Worm (Caenorhabditis elegans): ENCODE data around the gene B0024.15.

The B0024.15 gene

ce11 chrV:10317294-10317693 lies 27.5 kb downstream of the B0024.15 start, which contains the start of gene asps-1:
TSS of gene asps-1 (minus strand) at chrV:10317394.
- no peak for TF ChIP-seq unc-62 (GFP tag; optimal IDR thresholded peaks at IDR 0.05)

DNA sequence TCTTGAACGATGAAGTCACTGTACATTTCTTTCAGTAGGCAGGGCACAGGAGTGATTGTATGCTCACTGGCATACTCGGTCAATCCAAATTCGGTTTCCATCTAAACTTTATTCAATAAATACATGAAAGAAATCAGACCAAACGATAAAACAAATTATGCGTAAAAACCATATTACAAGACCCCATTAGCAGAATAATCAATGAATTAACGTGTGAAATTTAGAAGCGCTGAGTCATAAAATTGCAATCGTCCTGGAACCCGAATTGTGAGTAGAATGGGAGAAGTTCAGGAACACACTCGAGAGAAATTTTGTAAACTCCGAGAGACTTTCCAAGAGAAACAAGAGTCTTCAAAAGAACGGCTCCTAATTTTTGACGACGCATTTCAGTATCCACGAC lies 29.6 kb downstream of the B0024.15 start, which contains the start of gene B0024.11:
Gene B0024.11, minus strand, starts transcription at position 101 of the 400 bp plus-strand sequence.
- TF ChIP-seq unc-62 (GFP tag; optimal IDR thresholded peaks at IDR 0.05) = no peak

DNA sequence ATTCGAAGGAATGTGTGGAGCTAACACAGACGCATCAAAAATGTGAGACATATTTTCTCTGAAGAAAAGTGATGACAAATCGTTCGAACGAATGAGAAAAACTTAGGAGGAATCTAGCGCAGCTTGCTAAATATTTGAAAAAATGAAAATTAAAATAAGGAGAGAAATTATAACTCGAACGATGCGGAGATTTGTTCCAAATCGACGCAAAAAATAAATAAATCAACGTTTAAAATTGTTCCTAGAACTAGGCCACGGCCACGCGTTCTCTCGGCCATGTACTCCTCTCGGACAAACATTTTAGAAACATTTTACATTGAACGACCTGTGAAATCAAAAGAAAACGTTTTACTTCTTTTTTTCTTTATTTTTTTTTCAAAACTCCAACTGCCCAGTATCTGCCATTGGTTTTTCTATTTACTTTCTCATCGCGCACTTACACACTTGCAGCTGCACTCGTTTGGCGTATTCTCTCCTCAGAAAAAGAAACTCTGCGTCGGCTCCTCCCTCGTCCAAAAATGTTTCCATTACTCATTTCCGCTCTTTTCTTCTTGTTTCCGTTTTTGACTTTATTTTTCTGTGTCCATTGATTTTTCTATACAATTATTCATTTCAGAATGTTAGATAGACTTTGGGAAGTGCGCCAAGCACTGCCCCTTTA lies 30.4 kb downstream of the B0024.15 start, which contains the start of the genes gna-1 and B0024.13:
Gene gna-1, minus strand, starts transcription at position 51 of the 661 bp plus-strand sequence.
Gene B0024.13, plus strand, starts transcription at position 611 of the 661 bp plus-strand sequence.
- TF ChIP-seq unc-62 (GFP tag; optimal IDR thresholded peaks at IDR 0.05) = no peak

ce11 chrV:10323537-10323936 lies 33.7 kb downstream of the B0024.15 start:
- no peak for TF ChIP-seq unc-62 (GFP tag; optimal IDR thresholded peaks at IDR 0.05)

ce11 chrV:10328080-10328479 lies 38.2 kb downstream of the B0024.15 start:
- no peak for TF ChIP-seq unc-62 (GFP tag; optimal IDR thresholded peaks at IDR 0.05)

- no peak for TF ChIP-seq unc-62 (GFP tag; optimal IDR thresholded peaks at IDR 0.05)
These were observed 42.2 kb downstream of the B0024.15 start, which contains the start of gene crm-1 for ce11 chrV:10332012-10332411. TSS of gene crm-1 (minus strand) at chrV:10332112.

- no peak for TF ChIP-seq unc-62 (GFP tag; optimal IDR thresholded peaks at IDR 0.05)
These were observed 44.0 kb downstream of the B0024.15 start for ce11 chrV:10333843-10334242.

DNA sequence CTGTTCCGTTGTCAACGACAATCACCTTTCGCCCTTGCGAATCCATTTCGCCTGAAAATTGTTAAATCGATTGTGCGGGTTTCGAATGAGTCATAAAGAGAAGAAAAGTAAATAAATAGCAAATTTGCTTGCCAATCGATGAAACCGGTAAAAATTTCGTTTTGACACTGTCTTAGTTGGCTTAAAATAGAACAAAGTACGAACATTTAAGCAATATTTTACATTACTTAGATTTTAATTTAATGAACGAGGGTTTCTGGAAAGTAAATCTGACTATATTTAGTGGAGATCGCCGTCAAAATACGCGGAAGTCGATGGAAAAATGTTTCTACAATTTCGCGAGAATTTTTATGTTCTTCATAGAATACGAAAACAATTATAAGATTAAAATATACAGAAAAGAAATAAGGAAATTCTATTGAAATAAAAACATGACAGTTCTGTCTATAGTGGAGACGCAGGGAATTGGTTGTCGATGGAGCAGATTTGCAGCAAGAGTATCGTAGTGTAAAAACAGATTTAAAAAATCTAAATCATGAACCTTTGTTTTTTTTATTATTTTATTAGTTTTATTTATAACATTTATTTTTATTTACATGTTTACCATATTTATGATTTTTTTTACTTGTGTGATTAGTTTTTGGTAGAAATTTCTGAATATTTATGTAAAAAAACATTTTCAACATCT lies 48.6 kb downstream of the B0024.15 start, which contains the start of gene arx-2:
Gene arx-2, minus strand, starts transcription at position 51 of the 688 bp plus-strand sequence.
- no peak for TF ChIP-seq unc-62 (GFP tag; optimal IDR thresholded peaks at IDR 0.05)

DNA sequence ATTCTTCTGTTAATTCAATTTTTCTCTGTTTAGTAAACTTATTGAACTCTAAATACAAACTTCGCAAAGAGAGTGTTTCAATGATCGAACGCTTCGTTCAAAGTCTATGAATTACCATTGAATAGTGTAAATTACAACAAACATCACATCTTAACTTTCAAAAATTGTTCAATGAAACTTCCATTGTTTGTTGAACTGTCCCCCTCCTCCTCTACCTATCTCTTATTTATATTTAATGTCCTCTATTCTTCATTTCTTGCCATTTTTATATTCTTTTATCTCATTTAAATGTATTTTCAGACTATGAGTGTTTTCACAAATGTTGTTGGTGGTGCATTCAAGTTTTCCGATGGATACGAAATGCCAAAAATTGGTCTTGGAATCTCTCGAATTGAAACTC lies 49.4 kb downstream of the B0024.15 start, which contains the start of gene K07C5.2:
Gene K07C5.2, plus strand, starts transcription at position 301 of the 400 bp plus-strand sequence.
- no peak for TF ChIP-seq unc-62 (GFP tag; optimal IDR thresholded peaks at IDR 0.05)

All from whole organism, dauer.